Worm (Caenorhabditis elegans) whole organism, mixed stage, embryonic: ENCODE measurements around the gene T08D10.3.
A peak's percentile ranks its signal among the peaks of the same experiment; 100 is the strongest.

ENCODE experiments used
- mls-2 ChIP-seq: sonication (generic microtip); optimal IDR thresholded peaks from 2 replicates; lab custom pipeline; 2016; ENCODE audit warnings: mild to moderate bottlenecking, missing genetic modification characterization, moderate library complexity, missing compliant biosample characterization
- nhr-237 ChIP-seq: fragments of 150-350 bp; optimal IDR thresholded peaks from 2 replicates; lab custom pipeline; 2014; ENCODE audit warnings: missing biosample characterization, missing genetic modification characterization

- TF ChIP-seq mls-2: peak; percentile 73
- TF ChIP-seq nhr-237: no peak
Measured at ce11 chrX:11934933-11935332, 20.3 kb upstream of the T08D10.3 start.
